Worm (Caenorhabditis elegans) whole organism, L4 larva: ENCODE data around the gene F56F10.2.

Source experiments
- F10B5.3 ChIP-seq: sonication (generic microtip); optimal IDR thresholded peaks from 2 replicates; lab custom pipeline; 2016; ENCODE audit warnings: mild to moderate bottlenecking, missing genetic modification characterization, missing compliant biosample characterization
- Y5F2A.4 ChIP-seq: fragments of 200-800 bp; sonication (Bioruptor generic); optimal IDR thresholded peaks from 2 replicates; lab custom pipeline; 2018; ENCODE audit warnings: mild to moderate bottlenecking, missing genetic modification characterization, missing compliant biosample characterization
- ceh-20 ChIP-seq: fragments of 200-800 bp; sonication (Bioruptor generic); IDR thresholded peaks from 2 replicates; pipeline ENCODE4 v1.3.6; 2022; ENCODE audit warnings: missing genetic modification reagents, missing genetic modification characterization, missing compliant biosample characterization
- fkh-10 ChIP-seq: fragments of 150-350 bp; optimal IDR thresholded peaks from 2 replicates; lab custom pipeline; 2014; ENCODE audit warnings: missing biosample characterization, missing genetic modification reagents, missing genetic modification characterization
- lin-13 ChIP-seq: fragments of 150-350 bp; optimal IDR thresholded peaks from 2 replicates; lab custom pipeline; 2014; ENCODE audit warnings: missing biosample characterization, missing genetic modification reagents, missing genetic modification characterization
- mep-1 ChIP-seq: fragments of 150-350 bp; sonication (generic microtip); optimal IDR thresholded peaks from 3 replicates; lab custom pipeline; 2014; ENCODE audit warnings: missing biosample characterization, missing genetic modification characterization
- nhr-25 ChIP-seq: sonication (generic microtip); optimal IDR thresholded peaks from 2 replicates; lab custom pipeline; 2017; ENCODE audit warnings: missing genetic modification characterization, mild to moderate bottlenecking, missing compliant biosample characterization, antibody characterized with exemption, moderate library complexity, borderline replicate concordance; ENCODE audit not compliant: insufficient read depth
- nhr-6 ChIP-seq: fragments of 150-350 bp; optimal IDR thresholded peaks from 2 replicates; lab custom pipeline; 2014; ENCODE audit warnings: missing biosample characterization, missing genetic modification characterization
- set-16 ChIP-seq: fragments of 200-800 bp; sonication (Bioruptor generic); IDR thresholded peaks from 2 replicates; pipeline ENCODE4 v1.3.6; 2022; ENCODE audit warnings: missing genetic modification reagents, missing genetic modification characterization, missing compliant biosample characterization
- snpc-4 ChIP-seq: fragments of 150-350 bp; optimal IDR thresholded peaks from 2 replicates; lab custom pipeline; 2014; ENCODE audit warnings: missing biosample characterization, missing genetic modification characterization
- spr-3 ChIP-seq: fragments of 200-800 bp; sonication (Bioruptor generic); optimal IDR thresholded peaks from 2 replicates; lab custom pipeline; 2018; ENCODE audit warnings: mild to moderate bottlenecking, missing genetic modification characterization, missing compliant biosample characterization
- unc-39 ChIP-seq: sonication (generic microtip); optimal IDR thresholded peaks from 2 replicates; lab custom pipeline; 2017; ENCODE audit warnings: missing biosample characterization, missing genetic modification characterization
- zag-1 ChIP-seq: fragments of 150-350 bp; optimal IDR thresholded peaks from 2 replicates; lab custom pipeline; 2014; ENCODE audit warnings: missing biosample characterization, missing genetic modification characterization

DNA sequence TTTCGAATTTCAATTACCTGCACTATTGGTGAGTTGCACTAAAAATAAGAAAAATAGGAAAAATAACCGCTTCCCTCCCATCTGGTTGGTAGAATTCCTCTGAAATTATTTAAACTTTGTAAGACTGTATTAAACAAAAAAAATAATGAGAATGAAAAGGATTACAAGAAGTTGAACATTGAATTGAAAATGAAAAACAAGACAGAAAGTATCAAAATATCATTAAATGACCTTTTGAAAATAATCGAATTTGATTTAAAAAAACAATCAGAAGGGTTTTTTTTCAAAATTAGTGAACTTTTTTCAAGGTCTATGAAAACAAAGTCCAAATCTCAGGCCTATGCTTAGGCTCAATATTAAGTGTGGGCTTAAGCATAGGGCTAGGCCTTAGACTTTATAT, 8.0 kb upstream of the F56F10.2 start, which contains the start of gene igcm-1:
- TF ChIP-seq nhr-6 (tag; lab: Kevin White, UChicago) (no peak), fkh-10 (no peak), spr-3 (GFP tag; lab: Kevin White, UChicago) (no peak), F10B5.3 (tag; lab: Kevin White, UChicago) (no peak), lin-13 (GFP tag; lab: Kevin White, UChicago) (no peak), set-16 (GFP tag; lab: Robert Waterston, UW) (no peak), unc-39 (tag; lab: Kevin White, UChicago) (no peak), zag-1 (no peak), ceh-20 (GFP tag; lab: Robert Waterston, UW) (no peak), mep-1 (tag; lab: Kevin White, UChicago) (no peak), nhr-25 (tag; lab: Kevin White, UChicago) (no peak), Y5F2A.4 (GFP tag; lab: Kevin White, UChicago) (no peak), snpc-4 (tag; lab: Kevin White, UChicago) (no peak)
